Worm (Caenorhabditis elegans) whole organism, L4 larva: ENCODE results near the gene mig-15.
A peak's percentile ranks its signal among the peaks of the same experiment; 100 is the strongest.

Source experiments
- ceh-20 ChIP-seq: fragments of 200-800 bp; sonication (Bioruptor generic); IDR thresholded peaks from 2 replicates; pipeline ENCODE4 v1.3.6; 2022; ENCODE audit warnings: missing genetic modification reagents, missing genetic modification characterization, missing compliant biosample characterization
- ceh-32 ChIP-seq: sonication (generic microtip); optimal IDR thresholded peaks from 2 replicates; lab custom pipeline; 2016; ENCODE audit warnings: mild to moderate bottlenecking, missing genetic modification characterization, missing compliant biosample characterization; ENCODE audit not compliant: poor library complexity
- dmd-6 ChIP-seq: fragments of 200-800 bp; sonication (Bioruptor generic); IDR thresholded peaks from 2 replicates; pipeline ENCODE4 v1.3.6; 2022; ENCODE audit warnings: missing genetic modification reagents, missing genetic modification characterization, missing compliant biosample characterization
- dve-1 ChIP-seq: sonication (generic microtip); optimal IDR thresholded peaks from 2 replicates; lab custom pipeline; 2017; ENCODE audit warnings: antibody characterized with exemption, mild to moderate bottlenecking, missing genetic modification characterization, missing compliant biosample characterization; ENCODE audit not compliant: insufficient read depth
- egl-43 ChIP-seq: fragments of 200-800 bp; sonication (Bioruptor generic); IDR thresholded peaks from 2 replicates; pipeline ENCODE4 v1.3.6; 2022; ENCODE audit warnings: missing genetic modification reagents, missing genetic modification characterization, missing compliant biosample characterization
- fkh-10 ChIP-seq: fragments of 150-350 bp; optimal IDR thresholded peaks from 2 replicates; lab custom pipeline; 2014; ENCODE audit warnings: missing biosample characterization, missing genetic modification reagents, missing genetic modification characterization
- hif-1 ChIP-seq, 2 experiments: sonication (generic microtip); optimal IDR thresholded peaks; 2 replicates each; lab custom pipeline; 2016 to 2017; ENCODE audit warnings: missing compliant biosample characterization in 2 of 2, missing genetic modification characterization in 2 of 2, missing genetic modification reagents in 2 of 2, missing genotype in 2 of 2, mild to moderate bottlenecking in 1 of 2
- hlh-11 ChIP-seq: fragments of 200-800 bp; sonication (Bioruptor generic); optimal IDR thresholded peaks from 2 replicates; lab custom pipeline; 2018; ENCODE audit warnings: mild to moderate bottlenecking, missing genetic modification characterization, missing compliant biosample characterization
- hlh-30 ChIP-seq: sonication (generic microtip); optimal IDR thresholded peaks from 2 replicates; lab custom pipeline; 2017; ENCODE audit warnings: antibody characterized with exemption, mild to moderate bottlenecking, missing genetic modification characterization, missing compliant biosample characterization; ENCODE audit not compliant: insufficient read depth
- hmg-1.1 ChIP-seq: fragments of 200-800 bp; sonication (Bioruptor generic); IDR thresholded peaks from 2 replicates; pipeline ENCODE4 v1.3.6; 2022; ENCODE audit warnings: missing genetic modification reagents, missing genetic modification characterization, missing compliant biosample characterization
- lin-13 ChIP-seq: fragments of 150-350 bp; optimal IDR thresholded peaks from 2 replicates; lab custom pipeline; 2014; ENCODE audit warnings: missing biosample characterization, missing genetic modification reagents, missing genetic modification characterization
- lin-29 ChIP-seq: fragments of 200-800 bp; sonication (Bioruptor generic); IDR thresholded peaks from 2 replicates; pipeline ENCODE4 v1.3.6; 2022; ENCODE audit warnings: missing genetic modification reagents, missing genetic modification characterization, missing compliant biosample characterization
- lin-38 ChIP-seq: fragments of 200-800 bp; sonication (Bioruptor generic); IDR thresholded peaks from 2 replicates; pipeline ENCODE4 v1.3.6; 2022; ENCODE audit warnings: missing genetic modification reagents, missing genetic modification characterization, missing compliant biosample characterization
- lsy-2 ChIP-seq, 2 experiments: fragments of 150-350 bp in 1 of 2; sonication (generic microtip) in 1 of 2; optimal IDR thresholded peaks; 2 replicates each; lab custom pipeline; 2014 to 2017; ENCODE audit warnings: missing biosample characterization in 2 of 2, missing genetic modification characterization in 2 of 2
- mdl-1 ChIP-seq, 2 experiments: fragments of 150-350 bp in 1 of 2; sonication (generic microtip) in 1 of 2; optimal IDR thresholded peaks; 2 replicates each; lab custom pipeline; 2014 to 2017; ENCODE audit warnings: missing biosample characterization in 2 of 2, missing genetic modification characterization in 2 of 2
- mep-1 ChIP-seq: fragments of 150-350 bp; sonication (generic microtip); optimal IDR thresholded peaks from 3 replicates; lab custom pipeline; 2014; ENCODE audit warnings: missing biosample characterization, missing genetic modification characterization
- mes-2 ChIP-seq: sonication (generic microtip); optimal IDR thresholded peaks from 2 replicates; lab custom pipeline; 2016; ENCODE audit warnings: missing genotype, mild to moderate bottlenecking, missing genetic modification characterization, missing compliant biosample characterization; ENCODE audit not compliant: poor library complexity, severe bottlenecking
- nhr-111 ChIP-seq: fragments of 200-800 bp; sonication (Bioruptor generic); optimal IDR thresholded peaks from 2 replicates; lab custom pipeline; 2018; ENCODE audit warnings: mild to moderate bottlenecking, missing genetic modification characterization, missing compliant biosample characterization
- nhr-77 ChIP-seq: fragments of 150-350 bp; optimal IDR thresholded peaks from 2 replicates; lab custom pipeline; 2014; ENCODE audit warnings: missing biosample characterization, missing genetic modification characterization
- rbr-2 ChIP-seq: sonication (generic microtip); optimal IDR thresholded peaks from 2 replicates; lab custom pipeline; 2016; ENCODE audit warnings: missing genotype, missing genetic modification characterization, missing compliant biosample characterization
- set-16 ChIP-seq: fragments of 200-800 bp; sonication (Bioruptor generic); IDR thresholded peaks from 2 replicates; pipeline ENCODE4 v1.3.6; 2022; ENCODE audit warnings: missing genetic modification reagents, missing genetic modification characterization, missing compliant biosample characterization
- unc-62 ChIP-seq, 3 experiments: fragments of 150-350 bp in 1 of 3; sonication (generic microtip); optimal IDR thresholded peaks in 2 of 3; peaks in 1 of 3; 1 replicate in 1 of 3; 2 replicates in 2 of 3; lab custom pipeline; 2014 to 2017; ENCODE audit warnings: missing biosample characterization in 3 of 3, missing genetic modification characterization in 3 of 3, missing genetic modification reagents in 3 of 3, missing genotype in 1 of 3

mig-15 gene

DNA sequence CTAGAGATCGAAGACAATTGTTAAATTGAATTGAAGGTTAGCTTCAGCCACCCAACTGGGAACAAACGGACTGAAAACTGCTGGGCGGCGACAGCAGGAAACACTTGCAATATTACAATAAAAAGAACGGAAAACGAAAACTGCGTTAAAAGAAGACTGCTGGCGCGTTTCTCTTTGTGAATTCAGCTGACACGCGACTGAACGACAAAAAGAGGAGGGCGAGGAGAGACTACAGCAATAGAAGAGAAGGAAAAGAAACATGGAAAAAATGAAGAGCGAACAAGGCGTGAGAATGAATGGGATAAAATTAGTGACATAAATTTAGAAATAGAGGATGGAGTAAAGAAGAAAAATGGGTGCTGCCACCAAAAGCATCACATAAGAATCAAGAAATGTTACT is 50.8 kb downstream of the mig-15 start (continued):
- no peak for TF ChIP-seq nhr-111 (GFP tag; lab: Kevin White, UChicago)
- peak; percentile 70 for TF ChIP-seq fkh-10 (GFP tag; lab: Kevin White, UChicago)
- TF ChIP-seq dve-1 (tag; lab: Kevin White, UChicago), result peak; percentile 96

DNA sequence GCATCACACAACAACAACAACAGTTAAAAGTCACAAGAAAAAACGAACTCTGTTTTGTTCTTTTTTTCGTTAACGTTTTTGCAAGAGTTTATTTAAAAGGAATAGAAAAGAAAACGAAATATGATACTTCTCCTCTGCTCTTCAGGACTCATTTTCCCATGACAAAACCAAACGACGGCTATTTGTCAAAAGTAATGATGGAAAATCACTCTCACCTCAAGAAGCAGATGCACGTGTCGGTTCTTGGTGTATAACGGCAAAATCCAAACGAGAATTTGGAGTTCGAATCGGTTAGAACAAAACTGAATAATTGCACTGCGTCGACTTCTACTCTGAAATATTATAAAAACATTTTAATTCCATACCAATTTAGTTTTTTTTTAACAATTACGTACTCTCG is 51.5 kb downstream of the mig-15 start:
- TF ChIP-seq unc-62 (GFP tag; optimal IDR thresholded peaks at IDR 0.05 in 1 of 2; lab: Kevin White, UChicago) (peak in 1 of 2 experiments; percentile 95), unc-62 (tag; optimal IDR thresholded peaks at IDR 0.05; lab: Kevin White, UChicago) (no peak), rbr-2 (no peak)

DNA sequence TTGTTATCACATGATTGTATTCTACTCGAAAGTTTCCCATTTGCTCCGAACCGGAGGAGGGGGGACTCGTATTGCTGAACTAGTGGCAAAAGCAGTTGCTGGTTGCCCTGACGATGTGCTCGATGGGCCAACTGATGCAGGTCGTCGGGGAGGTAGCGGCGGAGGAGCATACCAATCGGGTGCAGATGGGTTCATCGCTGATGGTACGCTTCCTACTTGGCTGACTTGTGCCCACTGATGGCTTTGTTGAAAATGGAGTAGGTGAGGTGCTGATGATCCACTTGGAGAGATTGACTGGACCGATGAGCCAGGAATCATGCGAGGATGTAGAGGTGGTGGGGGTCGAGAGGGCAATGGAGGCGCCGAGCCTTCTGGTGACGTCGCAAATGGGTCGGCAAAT is 54.9 kb downstream of the mig-15 start:
- TF ChIP-seq egl-43 (GFP tag; lab: Robert Waterston, UW), result 0 out of 2 replicates have a peak, but pooled peaks have one; percentile 39
- peak; percentile 66 for TF ChIP-seq set-16
- TF ChIP-seq lin-29 (GFP tag; lab: Robert Waterston, UW), result no peak
- TF ChIP-seq ceh-20 (GFP tag; lab: Robert Waterston, UW), result no peak

DNA sequence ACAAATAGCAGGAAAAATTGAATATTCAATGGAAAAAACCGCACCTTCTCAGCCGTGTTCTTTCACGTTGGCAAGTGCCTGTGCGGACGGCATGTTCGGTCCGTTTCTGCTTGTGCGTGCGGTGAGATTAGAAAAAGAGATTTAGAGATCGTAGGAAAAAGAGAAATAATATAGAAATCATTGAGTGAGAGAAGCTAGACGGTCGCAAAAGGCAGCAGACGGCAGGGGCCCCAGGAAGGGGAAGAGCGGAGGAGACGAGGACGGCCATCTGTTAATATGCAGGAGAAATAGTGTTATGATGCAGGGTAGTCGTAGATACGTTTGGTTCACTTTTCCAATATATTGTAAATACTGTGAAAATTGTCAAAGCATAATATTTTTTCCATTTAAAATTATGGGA is 55.9 kb downstream of the mig-15 start, which contains the start of gene Y49A10A.2:
Gene Y49A10A.2 (minus strand): TSS at position 109 of the 400 bp plus-strand sequence.
- TF ChIP-seq lsy-2 (tag; optimal IDR thresholded peaks at IDR 0.05; lab: Kevin White, UChicago) (peak in 1 of 2 experiments; percentile 4), hlh-11 (tag; lab: Kevin White, UChicago) (peak; percentile 33), rbr-2 (peak; percentile 41), lin-13 (GFP tag; lab: Kevin White, UChicago) (no peak), hif-1 (tag; optimal IDR thresholded peaks at IDR 0.05; lab: Kevin White, UChicago) (peak in 1 of 2 experiments; percentile 3), mes-2 (peak; percentile 66), nhr-77 (tag; lab: Kevin White, UChicago) (no peak), lin-38 (GFP tag; lab: Robert Waterston, UW) (no peak), mdl-1 (tag; optimal IDR thresholded peaks at IDR 0.05; lab: Kevin White, UChicago) (peak in 1 of 2 experiments; percentile 24), hlh-30 (peak; percentile 10), mep-1 (peak; percentile 1), dve-1 (tag; lab: Kevin White, UChicago) (peak; percentile 1), ceh-32 (no peak), hmg-1.1 (peak; percentile 31; the same call in 1 of the 2 replicates), dmd-6 (0 out of 2 replicates have a peak, but pooled peaks have one; percentile 9)
